Worm (Caenorhabditis elegans): ENCODE measurements around the gene gpx-3.
A peak's percentile ranks its signal among the peaks of the same experiment; 100 is the strongest.

DNA sequence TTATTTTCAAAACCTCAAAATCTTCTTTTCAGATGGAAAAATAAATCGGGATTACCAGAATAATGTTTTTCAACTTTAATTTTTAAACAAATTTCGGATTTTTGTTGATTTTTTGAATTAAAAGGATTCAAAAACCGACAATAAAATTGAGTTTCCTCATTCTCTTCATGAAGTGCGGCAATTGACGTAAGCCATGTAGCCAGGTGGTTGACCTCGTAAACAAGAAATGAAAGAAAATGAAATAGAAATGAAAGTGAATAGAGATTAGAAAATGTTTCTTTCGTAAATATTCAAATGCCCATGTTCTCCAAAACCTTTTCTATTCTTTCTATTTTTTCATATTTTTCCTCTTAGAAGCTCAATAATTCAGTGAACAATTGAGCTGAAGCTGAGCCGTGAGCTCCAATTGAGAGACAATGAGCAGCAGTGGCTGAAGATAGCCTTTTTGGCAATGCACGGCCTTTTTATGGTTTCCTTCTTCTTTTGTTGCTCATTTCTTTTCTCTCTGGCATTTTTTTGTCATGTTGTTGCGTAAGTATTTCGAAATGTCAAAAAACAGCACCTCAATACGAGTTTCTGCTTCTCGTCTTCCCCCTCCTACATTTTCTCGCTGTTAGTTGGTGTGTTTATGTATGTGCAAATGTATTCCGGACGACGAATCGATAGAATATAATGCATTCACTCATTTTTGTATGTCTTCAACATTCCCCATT, 37.9 kb upstream of the gpx-3 start:
- TF ChIP-seq lin-35 (GFP tag; optimal IDR thresholded peaks at IDR 0.05) (no peak), aly-2 (tag; optimal IDR thresholded peaks at IDR 0.05) (no peak), unc-98 (GFP tag; IDR thresholded peaks at IDR 0.05) (no peak), ztf-11 (tag; optimal IDR thresholded peaks at IDR 0.05) (no peak), alr-1 (tag; optimal IDR thresholded peaks at IDR 0.05; ENCODE audit: borderline replicate concordance) (no peak), fkh-8 (tag; optimal IDR thresholded peaks at IDR 0.05) (peak; percentile 21), ama-1 (optimal IDR thresholded peaks at IDR 0.05) (no peak), pqm-1 (tag; optimal IDR thresholded peaks at IDR 0.05) (no peak), snpc-4 (tag; optimal IDR thresholded peaks at IDR 0.05) (no peak), ztf-4 (tag; optimal IDR thresholded peaks at IDR 0.05) (no peak), nhr-237 (tag; optimal IDR thresholded peaks at IDR 0.05) (no peak), lin-13 (GFP tag; optimal IDR thresholded peaks at IDR 0.05) (no peak), sup-37 (GFP tag; optimal IDR thresholded peaks at IDR 0.05) (no peak)
